Fruit fly (Drosophila melanogaster) whole organism, pupa: ENCODE data around the gene mbf1.

Source experiments
- CG10348 ChIP-seq: fragments of 200-800 bp; sonication (Bioruptor generic); IDR thresholded peaks from 2 replicates; pipeline ENCODE4 v1.3.6; 2022; ENCODE audit warnings: missing biosample characterization, missing genetic modification characterization
- CG12605 ChIP-seq: fragments of 200-800 bp; sonication (Bioruptor generic); IDR thresholded peaks from 2 replicates; pipeline ENCODE4 v1.3.6; 2022; ENCODE audit warnings: missing biosample characterization, missing genetic modification characterization
- CG13204 ChIP-seq: fragments of 200-800 bp; sonication (Bioruptor generic); optimal IDR thresholded peaks from 2 replicates; lab custom pipeline; 2018; ENCODE audit warnings: missing biosample characterization, mild to moderate bottlenecking, missing genetic modification characterization, moderate library complexity
- CG14655 ChIP-seq: fragments of 200-800 bp; sonication (Bioruptor generic); optimal IDR thresholded peaks from 3 replicates; lab custom pipeline; 2017; ENCODE audit warnings: mild to moderate bottlenecking, missing biosample characterization, missing genetic modification reagents, missing genetic modification characterization
- CG15710 ChIP-seq: fragments of 200-800 bp; sonication (Bioruptor generic); optimal IDR thresholded peaks from 2 replicates; lab custom pipeline; 2018; ENCODE audit warnings: missing biosample characterization, mild to moderate bottlenecking, missing genetic modification characterization, moderate library complexity
- CG17806 ChIP-seq: fragments of 200-800 bp; sonication (Bioruptor generic); optimal IDR thresholded peaks from 2 replicates; lab custom pipeline; 2018; ENCODE audit warnings: missing biosample characterization, mild to moderate bottlenecking, missing genetic modification characterization, moderate library complexity
- CG32121 ChIP-seq: fragments of 200-800 bp; sonication (Bioruptor generic); IDR thresholded peaks from 2 replicates; pipeline ENCODE4 v1.3.6; 2022; ENCODE audit warnings: missing biosample characterization, missing genetic modification characterization
- CG34367 ChIP-seq: fragments of 200-800 bp; sonication (Bioruptor generic); optimal IDR thresholded peaks from 2 replicates; lab custom pipeline; 2018; ENCODE audit warnings: missing biosample characterization, mild to moderate bottlenecking, missing genetic modification characterization
- CG4496 ChIP-seq: fragments of 200-800 bp; sonication (Bioruptor generic); IDR thresholded peaks from 3 replicates; pipeline ENCODE4 v1.3.6; 2022; ENCODE audit warnings: missing biosample characterization, missing genetic modification characterization
- CG8159 ChIP-seq: fragments of 200-800 bp; sonication (Bioruptor generic); optimal IDR thresholded peaks from 3 replicates; lab custom pipeline; 2018; ENCODE audit warnings: missing biosample characterization, mild to moderate bottlenecking, missing genetic modification characterization, moderate library complexity
- CG8301 ChIP-seq: fragments of 200-800 bp; sonication (Bioruptor generic); optimal IDR thresholded peaks from 2 replicates; lab custom pipeline; 2018; ENCODE audit warnings: missing biosample characterization, mild to moderate bottlenecking, missing genetic modification characterization
- CG9948 ChIP-seq: fragments of 200-800 bp; sonication (Bioruptor generic); optimal IDR thresholded peaks from 2 replicates; lab custom pipeline; 2018; ENCODE audit warnings: missing biosample characterization, mild to moderate bottlenecking, missing genetic modification characterization, moderate library complexity
- D1 ChIP-seq: fragments of 200-800 bp; sonication (Bioruptor generic); optimal IDR thresholded peaks from 2 replicates; lab custom pipeline; 2018; ENCODE audit warnings: missing biosample characterization, mild to moderate bottlenecking, missing genetic modification characterization, moderate library complexity
- EcR ChIP-seq: fragments of 200-800 bp; sonication (Bioruptor generic); optimal IDR thresholded peaks from 3 replicates; lab custom pipeline; 2019; ENCODE audit warnings: missing biosample characterization, missing genetic modification characterization, mild to moderate bottlenecking, moderate library complexity, missing genetic modification reagents
- Ets98B ChIP-seq: fragments of 200-800 bp; sonication (Bioruptor generic); IDR thresholded peaks from 2 replicates; pipeline ENCODE4 v1.3.6; 2022; ENCODE audit warnings: missing biosample characterization, missing genetic modification characterization
- Pif1A ChIP-seq: fragments of 200-800 bp; sonication (Bioruptor generic); optimal IDR thresholded peaks from 3 replicates; lab custom pipeline; 2016; ENCODE audit warnings: missing biosample characterization, missing genetic modification characterization
- Pif1B ChIP-seq: fragments of 200-800 bp; sonication (Bioruptor generic); optimal IDR thresholded peaks from 3 replicates; lab custom pipeline; 2016; ENCODE audit warnings: missing biosample characterization, missing genetic modification characterization
- Snoo ChIP-seq: fragments of 200-800 bp; sonication (Bioruptor generic); optimal IDR thresholded peaks from 3 replicates; lab custom pipeline; 2017; ENCODE audit warnings: missing biosample characterization, mild to moderate bottlenecking, missing genetic modification characterization, inconsistent platforms
- fd96Ca ChIP-seq: fragments of 200-800 bp; sonication (Bioruptor generic); IDR thresholded peaks from 3 replicates; pipeline ENCODE4 v1.3.6; 2022; ENCODE audit warnings: missing biosample characterization, missing genetic modification characterization
- gl ChIP-seq: fragments of 200-800 bp; sonication (Bioruptor generic); optimal IDR thresholded peaks from 2 replicates; lab custom pipeline; 2018; ENCODE audit warnings: missing biosample characterization, mild to moderate bottlenecking, missing genetic modification characterization
- rn ChIP-seq: fragments of 200-800 bp; sonication (Bioruptor generic); IDR thresholded peaks from 2 replicates; pipeline ENCODE4 v1.3.6; 2022; ENCODE audit warnings: missing biosample characterization, missing genetic modification characterization

mbf1 gene

DNA sequence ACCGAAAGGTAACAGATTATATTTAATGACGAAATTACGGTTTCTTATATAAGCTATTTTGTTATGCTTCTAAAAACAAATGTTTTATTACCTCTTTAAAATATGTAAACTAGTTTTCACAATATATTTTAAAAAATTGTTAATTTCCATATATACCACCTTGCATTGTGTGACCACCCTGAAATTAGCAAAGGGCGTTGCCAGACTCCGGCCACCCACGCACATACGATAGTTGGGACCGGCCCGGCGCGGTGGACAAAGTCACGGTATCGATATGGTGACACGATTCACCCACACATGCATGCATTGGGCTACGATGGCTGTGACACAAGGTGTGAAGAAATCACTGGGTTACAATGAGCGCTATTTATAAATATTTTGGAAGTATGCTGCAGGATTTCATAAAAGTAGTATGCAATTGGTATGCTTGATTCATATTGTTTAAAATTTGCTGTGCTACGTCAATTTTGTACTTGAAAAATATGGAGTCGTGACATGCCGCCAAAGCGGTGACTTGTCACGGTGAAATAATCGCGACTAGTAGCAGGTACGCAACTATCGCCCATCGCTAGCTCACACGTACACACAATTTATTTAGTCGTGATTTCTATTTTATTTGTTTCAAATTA is 13.9 kb downstream of the mbf1 start:
- TF ChIP-seq CG9948 (tag; lab: Kevin White, UChicago) (no peak), CG14655 (GFP tag; lab: Kevin White, UChicago) (no peak), CG17806 (peak; percentile 6), rn (no peak), Snoo (peak; percentile 8), CG15710 (tag; lab: Kevin White, UChicago) (peak; percentile 45), CG8159 (tag; lab: Kevin White, UChicago) (peak; percentile 45), CG32121 (peak; percentile 60), CG4496 (GFP tag; lab: Robert Waterston, UW) (peak; percentile 73; the same call in 2 of the 3 replicates), CG34367 (tag; lab: Kevin White, UChicago) (no peak), D1 (tag; lab: Kevin White, UChicago) (no peak), gl (tag; lab: Kevin White, UChicago) (no peak), fd96Ca (GFP tag; lab: Robert Waterston, UW) (0 out of 3 replicates have a peak, but pooled peaks have one; percentile 41), Ets98B (GFP tag; lab: Robert Waterston, UW) (peak; percentile 62), CG12605 (peak; percentile 49; the same call in 1 of the 2 replicates)

DNA sequence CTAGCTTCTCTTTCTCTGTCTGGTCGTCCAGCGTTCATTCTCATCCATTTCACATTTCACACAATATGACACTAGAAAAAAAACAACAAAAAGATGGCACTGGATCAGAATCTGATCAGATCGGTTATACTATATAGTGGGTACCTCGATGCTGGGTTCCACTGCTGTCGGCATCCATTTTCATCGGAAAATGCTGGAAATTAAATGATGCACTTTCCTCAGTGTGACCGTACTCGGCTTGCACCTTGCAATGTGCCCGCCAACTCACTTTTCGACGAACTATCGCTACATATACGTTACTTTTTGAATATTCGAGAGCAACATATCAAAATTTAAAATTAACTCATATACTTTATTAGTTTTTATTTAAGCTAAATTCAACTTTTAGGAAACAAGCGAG is 16.6 kb downstream of the mbf1 start, which contains the start of gene tra:
Gene tra, minus strand, starts transcription at position 191 of the 400 bp plus-strand sequence.
- TF ChIP-seq Ets98B (GFP tag; lab: Robert Waterston, UW) = no peak
- no peak for TF ChIP-seq CG8159 (tag; lab: Kevin White, UChicago)
- TF ChIP-seq Snoo = no peak
- no peak for TF ChIP-seq CG17806
- TF ChIP-seq EcR (GFP tag; lab: Kevin White, UChicago) = no peak
- no peak for TF ChIP-seq CG9948 (tag; lab: Kevin White, UChicago)
- no peak for TF ChIP-seq CG8301 (tag; lab: Kevin White, UChicago)
- no peak for TF ChIP-seq rn
- no peak for TF ChIP-seq CG14655 (GFP tag; lab: Kevin White, UChicago)
- TF ChIP-seq CG10348 (GFP tag; lab: Robert Waterston, UW) = no peak
- no peak for TF ChIP-seq CG32121
- TF ChIP-seq Pif1B (GFP tag; lab: Kevin White, UChicago) = no peak
- no peak for TF ChIP-seq CG13204 (GFP tag; lab: Kevin White, UChicago)
- TF ChIP-seq D1 (tag; lab: Kevin White, UChicago) = no peak
- no peak for TF ChIP-seq Pif1A (GFP tag; lab: Kevin White, UChicago)
- no peak for TF ChIP-seq fd96Ca (GFP tag; lab: Robert Waterston, UW)

DNA sequence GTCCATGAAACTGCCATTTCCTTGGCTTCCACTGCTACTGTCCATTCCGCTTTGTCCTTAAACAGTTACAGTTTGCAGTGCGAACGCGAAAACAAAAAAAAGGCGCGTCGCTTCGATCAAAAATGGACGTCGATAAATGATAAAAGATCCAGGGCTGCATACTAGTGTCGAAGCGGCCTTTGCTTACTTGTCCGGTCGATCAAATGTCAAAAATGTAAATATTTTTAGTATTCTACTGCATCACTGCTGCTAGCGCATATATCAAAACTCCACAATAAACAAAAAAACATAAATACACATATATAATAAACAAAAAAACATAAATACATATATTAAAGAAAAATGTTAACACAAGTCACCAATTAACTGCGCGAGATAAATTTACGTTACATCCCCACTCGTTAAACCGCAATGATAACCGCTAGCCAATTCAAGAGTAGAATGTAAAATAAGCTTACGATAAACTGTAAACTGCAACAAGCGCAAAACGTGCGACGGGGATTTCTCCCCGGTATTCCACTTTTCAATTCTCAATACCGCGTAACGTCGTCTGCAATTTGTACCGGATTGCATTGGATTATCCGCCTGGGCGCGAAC is 20.8 kb downstream of the mbf1 start, which contains the start of the genes spd-2 and Apl:
Gene spd-2, minus strand, starts transcription at position 93 of the 597 bp plus-strand sequence.
Gene Apl, plus strand, starts transcription at position 260 of the 597 bp plus-strand sequence.
- TF ChIP-seq EcR (GFP tag; lab: Kevin White, UChicago) = no peak

DNA sequence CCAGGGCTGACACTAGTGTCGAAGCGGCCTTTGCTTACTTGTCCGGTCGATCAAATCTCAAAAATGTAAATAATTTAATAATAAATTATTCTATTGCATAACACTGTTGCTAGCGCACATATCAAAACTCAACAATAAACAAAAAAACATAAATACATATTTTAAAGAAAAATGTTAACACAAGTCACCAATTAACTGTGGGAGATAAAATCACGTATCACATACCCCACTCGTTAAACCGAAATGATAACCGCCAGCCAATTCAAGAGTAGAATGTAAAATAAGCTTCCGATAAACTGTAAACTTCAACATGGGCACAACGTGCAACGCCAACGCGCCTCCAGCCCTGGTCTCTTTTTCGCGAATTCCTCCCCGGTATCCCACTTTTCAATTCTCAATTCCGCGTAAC is 28.5 kb downstream of the mbf1 start, which contains the start of gene Arts:
Gene Arts, plus strand, starts transcription at position 116 of the 409 bp plus-strand sequence.
- TF ChIP-seq Pif1A (GFP tag; lab: Kevin White, UChicago) = no peak
- TF ChIP-seq Ets98B (GFP tag; lab: Robert Waterston, UW) = no peak
- TF ChIP-seq CG17806 = peak; percentile 1
- TF ChIP-seq EcR (GFP tag; lab: Kevin White, UChicago) = no peak
- peak; percentile 17 for TF ChIP-seq CG34367 (tag; lab: Kevin White, UChicago)
- no peak for TF ChIP-seq CG32121
- no peak for TF ChIP-seq CG4496 (GFP tag; lab: Robert Waterston, UW)
- no peak for TF ChIP-seq CG12605
- no peak for TF ChIP-seq Pif1B (GFP tag; lab: Kevin White, UChicago)
- TF ChIP-seq CG14655 (GFP tag; lab: Kevin White, UChicago) = peak; percentile 47
- no peak for TF ChIP-seq rn
- TF ChIP-seq CG15710 (tag; lab: Kevin White, UChicago) = peak; percentile 28
- TF ChIP-seq fd96Ca (GFP tag; lab: Robert Waterston, UW) = no peak
- no peak for TF ChIP-seq D1 (tag; lab: Kevin White, UChicago)
- no peak for TF ChIP-seq CG9948 (tag; lab: Kevin White, UChicago)
- peak; percentile 11 for TF ChIP-seq Snoo
- TF ChIP-seq CG13204 (GFP tag; lab: Kevin White, UChicago) = no peak
- no peak for TF ChIP-seq gl (tag; lab: Kevin White, UChicago)
- peak; percentile 43 for TF ChIP-seq CG8159 (tag; lab: Kevin White, UChicago)
- TF ChIP-seq CG10348 (GFP tag; lab: Robert Waterston, UW) = no peak
- TF ChIP-seq CG8301 (tag; lab: Kevin White, UChicago) = no peak

DNA sequence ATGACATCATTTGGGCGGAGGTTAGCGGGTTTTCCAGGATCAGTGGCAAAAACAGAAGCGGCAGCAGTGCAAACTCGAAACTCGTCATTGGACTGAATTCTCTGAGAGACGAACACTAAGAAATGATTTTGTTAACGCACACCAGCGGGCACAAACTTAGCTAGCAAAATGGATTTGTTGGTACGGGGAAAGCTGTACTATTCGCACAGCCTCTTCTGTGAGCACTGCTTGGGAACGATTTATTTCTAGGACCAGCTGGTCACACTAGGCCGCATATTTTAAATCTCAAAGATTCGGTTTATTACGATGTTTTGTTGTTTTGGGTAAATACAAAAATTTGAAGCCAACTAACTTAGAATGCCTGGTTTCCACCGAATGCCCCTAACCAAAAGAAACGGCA is 34.9 kb downstream of the mbf1 start, which contains the start of gene CG4098:
Gene CG4098, minus strand, starts transcription at position 228 of the 400 bp plus-strand sequence.
- TF ChIP-seq CG10348 (GFP tag; lab: Robert Waterston, UW) = no peak
- TF ChIP-seq Ets98B (GFP tag; lab: Robert Waterston, UW) = peak; percentile 83
- TF ChIP-seq CG8159 (tag; lab: Kevin White, UChicago) = peak; percentile 30
- peak; percentile 14 for TF ChIP-seq CG8301 (tag; lab: Kevin White, UChicago)
- peak; percentile 27 for TF ChIP-seq CG14655 (GFP tag; lab: Kevin White, UChicago)
- peak; percentile 83 for TF ChIP-seq fd96Ca (GFP tag; lab: Robert Waterston, UW)
- peak; percentile 20 for TF ChIP-seq Pif1B (GFP tag; lab: Kevin White, UChicago)
- TF ChIP-seq rn = peak; percentile 55; the same call in 1 of the 2 replicates
- peak; percentile 34 for TF ChIP-seq CG34367 (tag; lab: Kevin White, UChicago)
- peak; percentile 42 for TF ChIP-seq CG17806
- TF ChIP-seq CG32121 = peak; percentile 71
- peak; percentile 47 for TF ChIP-seq CG15710 (tag; lab: Kevin White, UChicago)
- no peak for TF ChIP-seq gl (tag; lab: Kevin White, UChicago)
- TF ChIP-seq CG13204 (GFP tag; lab: Kevin White, UChicago) = no peak
- no peak for TF ChIP-seq EcR (GFP tag; lab: Kevin White, UChicago)
- peak; percentile 84 for TF ChIP-seq CG4496 (GFP tag; lab: Robert Waterston, UW)
- peak; percentile 37 for TF ChIP-seq Snoo
- TF ChIP-seq D1 (tag; lab: Kevin White, UChicago) = no peak
- TF ChIP-seq Pif1A (GFP tag; lab: Kevin White, UChicago) = peak; percentile 47
- peak; percentile 67 for TF ChIP-seq CG12605
- TF ChIP-seq CG9948 (tag; lab: Kevin White, UChicago) = no peak
